Worm (Caenorhabditis elegans) whole organism, L4 larva: Measurements from ENCODE around the gene T03F7.6.

Source experiments
- D1046.2 ChIP-seq: fragments of 200-800 bp; sonication (Bioruptor generic); IDR thresholded peaks from 2 replicates; pipeline ENCODE4 v1.3.6; 2022; ENCODE audit warnings: missing genetic modification characterization, missing compliant biosample characterization
- F37D6.2 ChIP-seq: sonication (generic microtip); optimal IDR thresholded peaks from 2 replicates; lab custom pipeline; 2016; ENCODE audit warnings: mild to moderate bottlenecking, missing genetic modification characterization, missing compliant biosample characterization
- Y105C5A.15 ChIP-seq: fragments of 200-800 bp; sonication (Bioruptor generic); IDR thresholded peaks from 2 replicates; pipeline ENCODE4 v1.3.6; 2022; ENCODE audit warnings: missing genetic modification characterization, missing compliant biosample characterization
- aha-1 ChIP-seq: fragments of 150-350 bp; peaks from one replicate; lab custom pipeline; 2014; ENCODE audit warnings: missing biosample characterization, missing genetic modification characterization
- ceh-44 ChIP-seq: fragments of 200-800 bp; sonication (Bioruptor generic); IDR thresholded peaks from 2 replicates; pipeline ENCODE4 v1.3.6; 2022; ENCODE audit warnings: missing genetic modification reagents, missing genetic modification characterization, missing compliant biosample characterization
- ces-1 ChIP-seq: fragments of 150-350 bp; sonication (generic microtip); optimal IDR thresholded peaks from 4 replicates; lab custom pipeline; 2014; ENCODE audit warnings: missing biosample characterization, missing genetic modification reagents, missing genetic modification characterization
- cey-2 ChIP-seq: sonication (generic microtip); optimal IDR thresholded peaks from 3 replicates; lab custom pipeline; 2017; ENCODE audit warnings: missing genetic modification characterization, mild to moderate bottlenecking, missing compliant biosample characterization, antibody characterized with exemption, borderline replicate concordance; ENCODE audit not compliant: insufficient read depth
- ctbp-1 ChIP-seq: fragments of 200-800 bp; sonication (Bioruptor generic); IDR thresholded peaks from 2 replicates; pipeline ENCODE4 v1.3.6; 2022; ENCODE audit warnings: missing genetic modification reagents, missing genetic modification characterization, missing compliant biosample characterization
- dmd-8 ChIP-seq: fragments of 200-800 bp; sonication (Bioruptor generic); IDR thresholded peaks from 2 replicates; pipeline ENCODE4 v1.3.6; 2022; ENCODE audit warnings: missing genetic modification characterization, missing compliant biosample characterization
- dmd-9 ChIP-seq: fragments of 200-800 bp; sonication (Bioruptor generic); IDR thresholded peaks from 2 replicates; pipeline ENCODE4 v1.3.6; 2022; ENCODE audit warnings: missing genetic modification reagents, missing genetic modification characterization, missing compliant biosample characterization
- dpl-1 ChIP-seq: fragments of 150-350 bp; optimal IDR thresholded peaks from 2 replicates; lab custom pipeline; 2014; ENCODE audit warnings: missing biosample characterization, missing genetic modification reagents, missing genetic modification characterization
- egl-43 ChIP-seq: fragments of 200-800 bp; sonication (Bioruptor generic); IDR thresholded peaks from 2 replicates; pipeline ENCODE4 v1.3.6; 2022; ENCODE audit warnings: missing genetic modification reagents, missing genetic modification characterization, missing compliant biosample characterization
- fkh-10 ChIP-seq: fragments of 150-350 bp; optimal IDR thresholded peaks from 2 replicates; lab custom pipeline; 2014; ENCODE audit warnings: missing biosample characterization, missing genetic modification reagents, missing genetic modification characterization
- fos-1 ChIP-seq: fragments of 150-350 bp; optimal IDR thresholded peaks from 2 replicates; lab custom pipeline; 2014; ENCODE audit warnings: missing biosample characterization, missing genetic modification characterization
- hlh-11 ChIP-seq: fragments of 200-800 bp; sonication (Bioruptor generic); optimal IDR thresholded peaks from 2 replicates; lab custom pipeline; 2018; ENCODE audit warnings: mild to moderate bottlenecking, missing genetic modification characterization, missing compliant biosample characterization
- hmg-1.1 ChIP-seq: fragments of 200-800 bp; sonication (Bioruptor generic); IDR thresholded peaks from 2 replicates; pipeline ENCODE4 v1.3.6; 2022; ENCODE audit warnings: missing genetic modification reagents, missing genetic modification characterization, missing compliant biosample characterization
- lim-7 ChIP-seq: fragments of 200-800 bp; sonication (Bioruptor generic); IDR thresholded peaks from 2 replicates; pipeline ENCODE4 v1.3.6; 2022; ENCODE audit warnings: missing genetic modification characterization, missing compliant biosample characterization
- lin-13 ChIP-seq: fragments of 150-350 bp; optimal IDR thresholded peaks from 2 replicates; lab custom pipeline; 2014; ENCODE audit warnings: missing biosample characterization, missing genetic modification reagents, missing genetic modification characterization
- mdt-29 ChIP-seq: fragments of 200-800 bp; sonication (Bioruptor generic); IDR thresholded peaks from 2 replicates; pipeline ENCODE4 v1.3.6; 2022; ENCODE audit warnings: missing genetic modification reagents, missing genetic modification characterization, missing compliant biosample characterization
- nhr-10 ChIP-seq: fragments of 150-350 bp; optimal IDR thresholded peaks from 2 replicates; lab custom pipeline; 2014; ENCODE audit warnings: missing biosample characterization, missing genetic modification characterization
- nhr-28 ChIP-seq: fragments of 150-350 bp; optimal IDR thresholded peaks from 2 replicates; lab custom pipeline; 2014; ENCODE audit warnings: missing biosample characterization, missing genetic modification characterization
- nhr-77 ChIP-seq: fragments of 150-350 bp; optimal IDR thresholded peaks from 2 replicates; lab custom pipeline; 2014; ENCODE audit warnings: missing biosample characterization, missing genetic modification characterization
- rbr-2 ChIP-seq: sonication (generic microtip); optimal IDR thresholded peaks from 2 replicates; lab custom pipeline; 2016; ENCODE audit warnings: missing genotype, missing genetic modification characterization, missing compliant biosample characterization
- set-16 ChIP-seq: fragments of 200-800 bp; sonication (Bioruptor generic); IDR thresholded peaks from 2 replicates; pipeline ENCODE4 v1.3.6; 2022; ENCODE audit warnings: missing genetic modification reagents, missing genetic modification characterization, missing compliant biosample characterization
- skn-1 ChIP-seq: fragments of 150-350 bp; optimal IDR thresholded peaks from 2 replicates; lab custom pipeline; 2014; ENCODE audit warnings: missing biosample characterization, missing genetic modification characterization
- unc-130 ChIP-seq: sonication (generic microtip); optimal IDR thresholded peaks from 2 replicates; lab custom pipeline; 2016; ENCODE audit warnings: missing genetic modification reagents, missing genetic modification characterization, missing compliant biosample characterization
- unc-62 ChIP-seq, 3 experiments: fragments of 150-350 bp in 1 of 3; sonication (generic microtip); optimal IDR thresholded peaks in 2 of 3; peaks in 1 of 3; 1 replicate in 1 of 3; 2 replicates in 2 of 3; lab custom pipeline; 2014 to 2017; ENCODE audit warnings: missing biosample characterization in 3 of 3, missing genetic modification characterization in 3 of 3, missing genetic modification reagents in 3 of 3, missing genotype in 1 of 3
- zfp-3 ChIP-seq: fragments of 200-800 bp; sonication (Bioruptor generic); conservative IDR thresholded peaks from 2 replicates; pipeline ENCODE4 v1.3.6; 2022; ENCODE audit warnings: missing genetic modification reagents, missing genetic modification characterization, missing compliant biosample characterization

Gene T03F7.6

ce11 chrV:11331811-11332210, 37.3 kb downstream of the T03F7.6 start (continued):
- TF ChIP-seq dmd-8 (GFP tag; lab: Robert Waterston, UW) = peak; percentile 70; the same call in 1 of the 2 replicates
- 0 out of 2 replicates have a peak, but pooled peaks have one; percentile 33 for TF ChIP-seq dmd-9
- peak; percentile 88 for TF ChIP-seq lim-7 (GFP tag; lab: Robert Waterston, UW)
- TF ChIP-seq Y105C5A.15 (GFP tag; lab: Robert Waterston, UW) = peak; percentile 57; the same call in 1 of the 2 replicates
- TF ChIP-seq D1046.2 (GFP tag; lab: Robert Waterston, UW) = 0 out of 2 replicates have a peak, but pooled peaks have one; percentile 41

DNA sequence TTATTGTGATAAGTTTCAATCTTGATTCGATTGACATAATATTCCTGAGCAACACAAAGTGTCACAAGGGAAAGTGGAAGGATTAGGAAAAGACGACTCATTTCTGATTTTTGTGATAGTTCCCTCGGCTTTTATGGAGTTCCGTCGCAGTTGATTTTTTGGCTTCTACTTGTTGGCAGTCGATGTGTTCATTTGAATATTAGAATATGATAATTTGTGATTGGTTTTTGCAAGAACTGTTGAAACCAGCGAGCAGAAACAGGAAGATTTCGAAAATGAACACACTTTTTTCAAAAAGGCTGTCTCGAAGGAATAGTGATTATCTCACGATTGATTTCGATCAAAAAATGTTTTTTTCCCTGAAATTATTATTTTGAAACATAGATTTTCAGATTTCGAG, 39.7 kb downstream of the T03F7.6 start, which contains the start of gene T02E9.6:
Gene T02E9.6 (minus strand): TSS at position 101 of the 400 bp plus-strand sequence.
- peak; percentile 33 for TF ChIP-seq aha-1 (tag; lab: Kevin White, UChicago)
- no peak for TF ChIP-seq nhr-28 (tag; lab: Kevin White, UChicago)
- no peak for TF ChIP-seq fos-1

DNA sequence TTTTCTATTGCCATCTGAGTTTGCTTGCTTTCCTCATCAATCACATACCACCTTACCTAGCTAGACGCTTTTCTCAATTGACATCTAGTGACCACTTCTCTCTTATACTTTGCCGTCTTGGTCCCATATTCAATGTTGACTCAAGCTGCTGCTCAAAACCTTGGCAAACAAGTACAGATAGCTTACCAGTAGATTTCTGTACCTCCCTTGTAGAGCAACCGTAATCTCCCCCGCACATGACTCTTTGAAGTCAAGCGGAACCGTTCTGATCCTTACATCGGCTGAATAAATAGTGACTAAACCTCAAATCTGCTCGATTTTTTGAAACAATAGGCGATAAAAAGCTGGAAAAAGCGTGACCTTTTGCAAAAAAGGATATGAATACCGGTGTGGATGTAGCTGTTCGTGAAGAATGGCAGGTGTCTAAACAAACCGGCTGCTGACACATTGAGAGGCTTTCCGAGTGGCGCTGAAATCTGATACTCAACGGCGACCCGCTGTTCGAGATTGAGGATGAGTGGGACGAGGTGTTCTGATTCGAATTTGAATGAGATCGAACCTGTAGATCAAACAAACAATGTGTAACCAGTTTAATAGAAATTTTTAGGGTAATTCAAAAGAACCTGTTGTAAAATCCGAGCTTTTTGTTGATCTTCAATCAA, 41.4 kb downstream of the T03F7.6 start:
- TF ChIP-seq lim-7 (GFP tag; lab: Robert Waterston, UW) (no peak), lin-13 (GFP tag; lab: Kevin White, UChicago) (no peak), egl-43 (no peak)

DNA sequence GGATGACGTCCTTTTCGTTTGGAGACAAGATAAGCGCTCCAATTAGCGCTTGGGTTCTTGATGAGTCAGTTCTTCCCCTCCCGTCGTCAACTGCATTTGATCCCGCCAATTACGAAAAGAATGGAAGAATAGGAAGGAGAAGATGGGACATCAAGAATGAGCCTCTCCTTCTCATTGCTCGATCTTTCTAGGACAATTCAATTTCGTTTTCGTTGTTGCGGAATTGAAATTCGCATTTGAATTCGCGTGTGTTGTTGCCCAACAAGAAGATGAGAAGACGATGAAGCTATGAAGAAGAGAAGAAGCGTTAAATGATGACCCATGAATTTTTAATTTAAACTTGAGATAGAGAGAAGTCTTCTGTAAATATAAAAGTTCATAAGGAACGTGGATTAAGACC, 42.4 kb downstream of the T03F7.6 start:
- TF ChIP-seq dmd-9 (no peak), dpl-1 (GFP tag; lab: Kevin White, UChicago) (no peak), unc-62 (GFP tag; optimal IDR thresholded peaks at IDR 0.05 in 1 of 2; lab: Kevin White, UChicago) (peak in 1 of 2 experiments; percentile 40), unc-62 (tag; optimal IDR thresholded peaks at IDR 0.05; lab: Kevin White, UChicago) (no peak)

- TF ChIP-seq cey-2 (no peak), unc-62 (GFP tag; optimal IDR thresholded peaks at IDR 0.05 in 1 of 2; lab: Kevin White, UChicago) (peak in 1 of 2 experiments; percentile 3), unc-62 (tag; optimal IDR thresholded peaks at IDR 0.05; lab: Kevin White, UChicago) (no peak), mdt-29 (GFP tag; lab: Robert Waterston, UW) (no peak), nhr-77 (no peak), nhr-10 (tag; lab: Kevin White, UChicago) (no peak), ces-1 (GFP tag; lab: Kevin White, UChicago) (peak; percentile 72), hmg-1.1 (GFP tag; lab: Robert Waterston, UW) (no peak; the same call in 1 of the 2 replicates), set-16 (GFP tag; lab: Robert Waterston, UW) (peak; percentile 82), F37D6.2 (tag; lab: Kevin White, UChicago) (peak; percentile 14), ceh-44 (GFP tag; lab: Robert Waterston, UW) (no peak), zfp-3 (GFP tag; lab: Robert Waterston, UW) (no peak), ctbp-1 (GFP tag; lab: Robert Waterston, UW) (peak; percentile 63; the same call in 1 of the 2 replicates), aha-1 (tag; lab: Kevin White, UChicago) (peak; percentile 89), egl-43 (0 out of 2 replicates have a peak, but pooled peaks have one; percentile 29), lim-7 (GFP tag; lab: Robert Waterston, UW) (0 out of 2 replicates have a peak, but pooled peaks have one; percentile 46), skn-1 (tag; lab: Kevin White, UChicago) (no peak), fkh-10 (GFP tag; lab: Kevin White, UChicago) (peak; percentile 91), nhr-28 (tag; lab: Kevin White, UChicago) (no peak), unc-130 (no peak), rbr-2 (peak; percentile 27), hlh-11 (tag; lab: Kevin White, UChicago) (peak; percentile 11)
- TF ChIP-seq, all 104 proteins: peak for 11
Observed at ce11 chrV:11341130-11341675, 46.7 kb downstream of the T03F7.6 start.

DNA sequence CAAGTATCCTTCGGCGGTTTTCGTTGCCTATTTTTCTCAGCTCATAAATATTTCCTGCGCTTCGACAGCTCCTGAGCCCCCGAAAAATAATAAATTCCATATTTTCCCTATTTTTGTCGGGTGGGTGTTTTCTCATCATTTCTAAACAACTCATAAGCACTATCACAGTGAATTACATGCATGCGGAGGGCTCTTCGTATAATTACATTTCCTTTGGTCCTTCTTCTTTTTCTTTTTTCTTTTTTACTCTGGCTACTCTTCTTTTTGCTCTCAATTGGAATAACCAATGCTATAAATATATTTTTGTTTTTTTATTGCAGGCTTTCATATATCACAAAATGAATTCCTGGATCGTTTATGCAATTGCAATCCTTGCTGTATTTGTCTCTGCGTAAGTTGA, 47.4 kb downstream of the T03F7.6 start, which contains the start of gene T02E9.5:
Gene T02E9.5 (plus strand): TSS at position 321 of the 400 bp plus-strand sequence.
- TF ChIP-seq dmd-9 (no peak), ces-1 (GFP tag; lab: Kevin White, UChicago) (peak; percentile 42)
- TF ChIP-seq, all 104 proteins: peak for 1
